Fruit fly (Drosophila melanogaster) whole organism, wandering third instar larva: ENCODE measurements around the gene LManI.
A peak's percentile ranks its signal among the peaks of the same experiment; 100 is the strongest.

ENCODE experiments used
- Abd-B ChIP-seq: fragments of >200 bp; optimal IDR thresholded peaks from 2 replicates; lab custom pipeline; 2017; ENCODE audit warnings: missing biosample characterization, missing genetic modification characterization
- CG32264 ChIP-seq: fragments of 200-800 bp; sonication (Bioruptor generic); optimal IDR thresholded peaks from 2 replicates; lab custom pipeline; 2016; ENCODE audit warnings: missing biosample characterization, missing genetic modification characterization
- CG9705 ChIP-seq: fragments of 200-800 bp; sonication (Bioruptor generic); optimal IDR thresholded peaks from 2 replicates; lab custom pipeline; 2018; ENCODE audit warnings: missing biosample characterization, mild to moderate bottlenecking, missing genetic modification characterization
- CrebA ChIP-seq: fragments of 200-800 bp; sonication (Bioruptor generic); optimal IDR thresholded peaks from 2 replicates; lab custom pipeline; 2016; ENCODE audit warnings: missing biosample characterization, mild to moderate bottlenecking, missing genetic modification characterization, borderline replicate concordance
- Dfd ChIP-seq: fragments of >200 bp; optimal IDR thresholded peaks from 2 replicates; lab custom pipeline; 2017; ENCODE audit warnings: missing biosample characterization, missing genetic modification characterization
- Dif ChIP-seq: fragments of 200-275, 200-300 bp; sonication (Bioruptor generic); optimal IDR thresholded peaks from 2 replicates; lab custom pipeline; 2018; ENCODE audit warnings: missing biosample characterization, missing genetic modification characterization; ENCODE audit not compliant: partially characterized antibody
- GATAd ChIP-seq: sonication (Bioruptor generic); optimal IDR thresholded peaks from 2 replicates; lab custom pipeline; 2016; ENCODE audit warnings: missing biosample characterization, missing genetic modification characterization
- HLH106 ChIP-seq: fragments of 200-800 bp; optimal IDR thresholded peaks from 3 replicates; lab custom pipeline; 2019; ENCODE audit warnings: missing biosample characterization, mild to moderate bottlenecking, missing genetic modification characterization, moderate library complexity
- Hnf4 ChIP-seq: fragments of 200-800 bp; sonication (Bioruptor generic); optimal IDR thresholded peaks from 2 replicates; lab custom pipeline; 2016; ENCODE audit warnings: missing biosample characterization, mild to moderate bottlenecking, missing genetic modification characterization
- Jra ChIP-seq: sonication (Bioruptor generic); optimal IDR thresholded peaks from 2 replicates; lab custom pipeline; 2016; ENCODE audit warnings: missing biosample characterization, missing genetic modification characterization
- Mio ChIP-seq: sonication (Bioruptor generic); optimal IDR thresholded peaks from 2 replicates; lab custom pipeline; 2016; ENCODE audit warnings: missing biosample characterization, missing genetic modification characterization
- Myc ChIP-seq: fragments of >200 bp; optimal IDR thresholded peaks from 2 replicates; lab custom pipeline; 2017
- N ChIP-seq: fragments of >200 bp; optimal IDR thresholded peaks from 2 replicates; lab custom pipeline; 2018; ENCODE audit warnings: missing biosample characterization, missing external identifiers, missing genetic modification characterization
- OdsH ChIP-seq: fragments of 200-800 bp; sonication (Bioruptor generic); optimal IDR thresholded peaks from 2 replicates; lab custom pipeline; 2016; ENCODE audit warnings: missing biosample characterization, mild to moderate bottlenecking, missing genetic modification characterization
- Rel ChIP-seq, 2 experiments: fragments of 200-800 bp; sonication (Bioruptor generic) in 1 of 2; optimal IDR thresholded peaks; 2 replicates in 1 of 2; 3 replicates in 1 of 2; lab custom pipeline; 2016 to 2019; ENCODE audit warnings: mild to moderate bottlenecking in 2 of 2, missing biosample characterization in 2 of 2, missing genetic modification characterization in 2 of 2, moderate library complexity in 1 of 2
- Sp1 ChIP-seq: fragments of 200-800 bp; sonication (Bioruptor generic); optimal IDR thresholded peaks from 3 replicates; lab custom pipeline; 2019; ENCODE audit warnings: missing biosample characterization, mild to moderate bottlenecking, missing genetic modification characterization, moderate library complexity
- Vsx2 ChIP-seq: fragments of 200-300, 225-300 bp; sonication (Bioruptor generic); optimal IDR thresholded peaks from 2 replicates; lab custom pipeline; 2018; ENCODE audit warnings: missing biosample characterization, missing genetic modification characterization; ENCODE audit not compliant: partially characterized antibody
- br ChIP-seq: fragments of 200-800 bp; sonication (Bioruptor generic); optimal IDR thresholded peaks from 2 replicates; lab custom pipeline; 2016; ENCODE audit warnings: missing biosample characterization, missing genetic modification characterization
- brk ChIP-seq: fragments of 200-800 bp; sonication (Bioruptor generic); optimal IDR thresholded peaks from 2 replicates; lab custom pipeline; 2016; ENCODE audit warnings: missing biosample characterization, mild to moderate bottlenecking, missing genetic modification characterization
- dl ChIP-seq, 2 experiments: fragments of 175-275, 200-275 bp in 1 of 2; fragments of 200-275 bp in 1 of 2; sonication (Bioruptor generic); optimal IDR thresholded peaks; lab custom pipeline; 2018; ENCODE audit warnings: mild to moderate bottlenecking in 2 of 2, missing biosample characterization in 2 of 2, missing genetic modification characterization in 2 of 2, moderate library complexity in 2 of 2; ENCODE audit not compliant: partially characterized antibody in 2 of 2, insufficient read depth in 1 of 2
- dmrt93B ChIP-seq: fragments of 200-800 bp; sonication (Bioruptor generic); optimal IDR thresholded peaks from 2 replicates; lab custom pipeline; 2018; ENCODE audit warnings: missing biosample characterization, mild to moderate bottlenecking, missing genetic modification characterization
- dsf ChIP-seq: sonication (Bioruptor generic); optimal IDR thresholded peaks from 2 replicates; lab custom pipeline; 2016; ENCODE audit warnings: missing biosample characterization, missing genetic modification characterization, borderline replicate concordance
- ey ChIP-seq: fragments of 200-800 bp; sonication (Bioruptor generic); optimal IDR thresholded peaks from 2 replicates; lab custom pipeline; 2016; ENCODE audit warnings: missing biosample characterization, missing genetic modification characterization
- foxo ChIP-seq, 2 experiments: fragments of 200-800 bp; sonication (Bioruptor generic); optimal IDR thresholded peaks; 2 replicates in 1 of 2; 3 replicates in 1 of 2; lab custom pipeline; 2016 to 2017; ENCODE audit warnings: missing biosample characterization in 2 of 2, missing genetic modification characterization in 2 of 2
- fru ChIP-seq: fragments of 200-800 bp; sonication (Bioruptor generic); optimal IDR thresholded peaks from 3 replicates; lab custom pipeline; 2016; ENCODE audit warnings: missing biosample characterization, mild to moderate bottlenecking, missing genetic modification characterization
- h ChIP-seq: fragments of 200-800 bp; sonication (Bioruptor generic); optimal IDR thresholded peaks from 3 replicates; lab custom pipeline; 2016; ENCODE audit warnings: missing biosample characterization, mild to moderate bottlenecking, missing genetic modification characterization
- jim ChIP-seq: fragments of 175-275, 200-325 bp; sonication (Bioruptor generic); optimal IDR thresholded peaks from 2 replicates; lab custom pipeline; 2016; ENCODE audit warnings: missing biosample characterization, mild to moderate bottlenecking, missing genetic modification characterization
- lola ChIP-seq: fragments of >200 bp; optimal IDR thresholded peaks from 2 replicates; lab custom pipeline; 2017; ENCODE audit warnings: missing biosample characterization, missing genetic modification characterization
- pan ChIP-seq: fragments of >200 bp; optimal IDR thresholded peaks from 2 replicates; lab custom pipeline; 2017
- psq ChIP-seq: fragments of 200-800 bp; sonication (Bioruptor generic); optimal IDR thresholded peaks from 3 replicates; lab custom pipeline; 2017; ENCODE audit warnings: missing biosample characterization, mild to moderate bottlenecking, missing genetic modification characterization, moderate library complexity
- rgr ChIP-seq: fragments of 200-800 bp; sonication (Bioruptor generic); optimal IDR thresholded peaks from 3 replicates; lab custom pipeline; 2016; ENCODE audit warnings: missing biosample characterization, mild to moderate bottlenecking, missing genetic modification characterization
- sv ChIP-seq: fragments of 200-800 bp; sonication (Bioruptor generic); optimal IDR thresholded peaks from 3 replicates; lab custom pipeline; 2016; ENCODE audit warnings: missing biosample characterization, missing genetic modification characterization
- usp ChIP-seq: fragments of >200 bp; optimal IDR thresholded peaks from 2 replicates; lab custom pipeline; 2017; ENCODE audit warnings: missing biosample characterization, missing genetic modification characterization
- woc ChIP-seq: sonication (Bioruptor generic); optimal IDR thresholded peaks from 2 replicates; lab custom pipeline; 2016; ENCODE audit warnings: missing biosample characterization, mild to moderate bottlenecking, missing genetic modification characterization

LManI gene

DNA sequence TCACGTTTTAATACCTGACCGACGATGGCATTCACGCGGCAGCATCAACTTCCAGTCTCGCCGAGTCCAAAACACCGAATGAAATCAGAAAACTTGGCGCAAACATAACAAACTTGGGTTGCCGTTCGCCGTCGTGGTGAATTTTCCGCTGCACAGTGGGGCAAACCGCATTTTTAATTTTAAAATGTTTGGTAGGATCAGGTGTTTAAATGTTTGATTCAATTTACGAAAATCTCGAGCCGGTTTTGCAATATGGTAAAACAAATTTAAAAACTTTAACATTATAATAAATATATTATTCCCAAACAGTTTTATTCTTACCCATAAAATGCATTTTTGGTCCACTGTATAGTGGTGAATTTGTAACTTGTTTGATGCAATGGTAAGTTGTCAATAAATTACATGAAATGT lies 17.2 kb upstream of the LManI start, which contains the start of gene RluA-1 (continued):
- TF ChIP-seq dsf (GFP tag; lab: Kevin White, UChicago), result peak; percentile 43
- TF ChIP-seq fru, result no peak
- no peak for TF ChIP-seq Dif

DNA sequence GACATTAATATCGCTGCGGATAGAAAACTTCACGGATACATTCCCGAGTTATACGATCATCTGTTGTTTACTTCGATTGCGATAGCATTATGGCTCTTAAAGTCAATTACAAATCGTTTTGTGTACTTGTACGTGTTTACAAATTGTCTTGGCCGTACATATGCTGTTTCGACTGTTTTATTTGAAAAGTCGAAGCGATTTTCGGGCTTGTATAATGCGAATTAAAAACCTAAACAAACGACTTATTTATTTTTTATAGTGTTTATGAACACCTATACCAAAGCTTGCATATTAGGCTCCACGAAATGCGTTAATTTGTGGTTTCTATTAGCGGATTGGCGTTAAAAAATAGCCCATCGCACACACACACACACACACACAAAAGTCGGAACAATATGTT lies 15.2 kb upstream of the LManI start:
- TF ChIP-seq CG9705 (no peak), lola (GFP tag; lab: Kevin White, UChicago) (no peak), h (GFP tag; lab: Kevin White, UChicago) (no peak), fru (no peak), HLH106 (tag; lab: Kevin White, UChicago) (no peak), OdsH (GFP tag; lab: Kevin White, UChicago) (no peak), foxo (GFP tag; optimal IDR thresholded peaks at IDR 0.05; lab: Kevin White, UChicago) (no peak), Jra (GFP tag; lab: Kevin White, UChicago) (no peak), dl (GFP tag; optimal IDR thresholded peaks at IDR 0.05; lab: Kevin White, UChicago; ENCODE audit: insufficient read depth in 1 of 2, partially characterized antibody in 2 of 2) (no peak), GATAd (GFP tag; lab: Kevin White, UChicago) (no peak), brk (no peak), Abd-B (GFP tag; lab: Kevin White, UChicago) (no peak), N (GFP tag; lab: Kevin White, UChicago) (no peak), pan (lab: Kevin White, UChicago) (no peak), Hnf4 (GFP tag; lab: Kevin White, UChicago) (no peak), Dif (no peak)

DNA sequence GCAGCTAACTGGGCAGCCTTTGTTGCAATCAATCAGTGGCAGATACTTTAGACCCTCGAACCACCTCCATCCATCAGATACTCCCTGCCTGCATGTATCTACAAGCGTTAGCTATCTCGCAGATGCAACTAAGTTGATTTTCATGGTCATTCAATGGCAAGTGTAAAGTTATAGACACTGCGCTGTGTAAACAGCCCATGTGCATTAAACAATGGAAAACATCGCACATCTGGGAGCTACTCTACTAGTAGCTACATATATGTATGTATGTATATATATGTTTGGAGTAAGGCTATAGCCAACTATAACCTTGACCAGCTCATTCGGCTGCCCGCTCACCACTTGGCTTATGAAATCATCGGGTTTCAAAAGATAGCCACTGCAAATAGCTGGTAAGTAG lies 13.2 kb upstream of the LManI start:
- TF ChIP-seq CG32264, result no peak
- no peak for TF ChIP-seq sv (GFP tag; lab: Kevin White, UChicago)
- no peak for TF ChIP-seq h (GFP tag; lab: Kevin White, UChicago)
- no peak for TF ChIP-seq lola (GFP tag; lab: Kevin White, UChicago)
- TF ChIP-seq HLH106 (tag; lab: Kevin White, UChicago), result no peak
- no peak for TF ChIP-seq br
- TF ChIP-seq jim (GFP tag; lab: Kevin White, UChicago), result no peak
- TF ChIP-seq Sp1, result no peak
- no peak for TF ChIP-seq Myc (lab: Kevin White, UChicago)
- TF ChIP-seq woc (GFP tag; lab: Kevin White, UChicago), result no peak
- TF ChIP-seq Abd-B (GFP tag; lab: Kevin White, UChicago), result no peak
- TF ChIP-seq usp (GFP tag; lab: Kevin White, UChicago), result no peak
- TF ChIP-seq Dif, result no peak
- TF ChIP-seq dsf (GFP tag; lab: Kevin White, UChicago), result no peak
- no peak for TF ChIP-seq Vsx2 (GFP tag; lab: Kevin White, UChicago)
- TF ChIP-seq dl (GFP tag; optimal IDR thresholded peaks at IDR 0.05; lab: Kevin White, UChicago; ENCODE audit: insufficient read depth in 1 of 2, partially characterized antibody in 2 of 2), result no peak
- TF ChIP-seq ey, result no peak
- no peak for TF ChIP-seq N (GFP tag; lab: Kevin White, UChicago)
- TF ChIP-seq Hnf4 (GFP tag; lab: Kevin White, UChicago), result no peak
- no peak for TF ChIP-seq OdsH (GFP tag; lab: Kevin White, UChicago)

DNA sequence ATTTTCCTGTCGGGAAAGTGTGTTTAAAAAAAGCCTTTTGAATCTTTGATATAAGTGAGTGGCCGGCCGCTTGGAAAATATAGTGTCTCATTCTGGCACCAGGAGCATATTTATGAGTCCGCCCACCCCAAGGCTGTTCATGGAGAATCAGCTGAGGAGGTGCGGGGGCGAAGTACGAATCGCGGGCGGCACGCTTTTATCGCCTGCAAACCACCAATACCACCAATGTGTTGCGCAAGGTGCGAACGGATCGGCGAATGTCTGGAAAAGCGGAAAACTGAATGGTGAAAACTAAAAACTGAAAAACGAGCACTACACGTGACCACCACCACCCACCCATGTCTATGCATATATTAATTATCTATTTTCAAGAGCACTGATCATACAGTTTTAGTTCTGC lies 11.9 kb upstream of the LManI start:
- TF ChIP-seq woc (GFP tag; lab: Kevin White, UChicago), result no peak
- no peak for TF ChIP-seq psq (GFP tag; lab: Kevin White, UChicago)
- no peak for TF ChIP-seq Rel (GFP tag; optimal IDR thresholded peaks at IDR 0.05; lab: Kevin White, UChicago)
- no peak for TF ChIP-seq Rel (tag; optimal IDR thresholded peaks at IDR 0.05; lab: Kevin White, UChicago)
- TF ChIP-seq sv (GFP tag; lab: Kevin White, UChicago), result no peak
- no peak for TF ChIP-seq fru
- no peak for TF ChIP-seq jim (GFP tag; lab: Kevin White, UChicago)

DNA sequence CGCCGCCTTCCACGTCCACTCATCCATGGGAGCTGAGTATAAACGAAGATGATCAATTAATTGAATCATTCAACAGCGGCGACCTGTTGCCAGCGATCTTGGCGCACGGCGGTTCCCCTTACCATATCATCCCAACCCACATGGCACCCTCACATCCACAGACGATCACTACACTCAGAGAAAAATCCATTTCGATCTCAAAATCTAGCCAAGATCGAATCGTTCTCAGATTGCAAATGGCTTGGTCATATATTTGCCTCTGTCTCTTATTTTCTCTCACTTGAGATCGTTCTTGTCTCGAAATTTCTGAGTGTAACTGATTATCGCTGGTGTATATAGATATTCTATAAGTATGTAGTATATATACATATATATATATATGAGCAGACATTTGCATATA lies 11.3 kb upstream of the LManI start:
- TF ChIP-seq brk (no peak), Hnf4 (GFP tag; lab: Kevin White, UChicago) (no peak), foxo (GFP tag; optimal IDR thresholded peaks at IDR 0.05; lab: Kevin White, UChicago) (peak in 1 of 2 experiments; percentile 45), psq (GFP tag; lab: Kevin White, UChicago) (no peak), HLH106 (tag; lab: Kevin White, UChicago) (peak; percentile 54), dmrt93B (GFP tag; lab: Kevin White, UChicago) (peak; percentile 24), fru (peak; percentile 2), rgr (GFP tag; lab: Kevin White, UChicago) (peak; percentile 36), sv (GFP tag; lab: Kevin White, UChicago) (peak; percentile 22), Jra (GFP tag; lab: Kevin White, UChicago) (no peak), Dfd (GFP tag; lab: Kevin White, UChicago) (no peak), CrebA (GFP tag; lab: Kevin White, UChicago) (no peak), Mio (GFP tag; lab: Kevin White, UChicago) (no peak), ey (no peak), h (GFP tag; lab: Kevin White, UChicago) (peak; percentile 55)
